Worm (Caenorhabditis elegans) whole organism, mixed stage, embryonic: ENCODE measurements around the gene his-70.

Experiments used
- M03D4.4 ChIP-seq: sonication (generic microtip); optimal IDR thresholded peaks from 2 replicates; lab custom pipeline; 2017; ENCODE audit warnings: mild to moderate bottlenecking, missing genetic modification characterization, missing compliant biosample characterization
- bed-3 ChIP-seq: fragments of 200-800 bp; sonication (Bioruptor generic); optimal IDR thresholded peaks from 3 replicates; lab custom pipeline; 2018; ENCODE audit warnings: mild to moderate bottlenecking, missing genetic modification characterization, moderate library complexity, missing compliant biosample characterization
- blmp-1 ChIP-seq: fragments of 150-350 bp; optimal IDR thresholded peaks from 2 replicates; lab custom pipeline; 2014; ENCODE audit warnings: missing biosample characterization, missing genetic modification characterization
- ceh-39 ChIP-seq: fragments of 150-350 bp; optimal IDR thresholded peaks from 2 replicates; lab custom pipeline; 2014; ENCODE audit warnings: missing biosample characterization, missing genetic modification characterization
- ceh-43 ChIP-seq: fragments of 200-800 bp; sonication (Bioruptor generic); optimal IDR thresholded peaks from 2 replicates; lab custom pipeline; 2018; ENCODE audit warnings: mild to moderate bottlenecking, missing genetic modification characterization, moderate library complexity, missing compliant biosample characterization
- ceh-83 ChIP-seq: fragments of 200-800 bp; sonication (Bioruptor generic); optimal IDR thresholded peaks from 2 replicates; lab custom pipeline; 2018; ENCODE audit warnings: mild to moderate bottlenecking, missing genetic modification characterization, missing compliant biosample characterization
- ces-1 ChIP-seq: fragments of 150-350 bp; optimal IDR thresholded peaks from 2 replicates; lab custom pipeline; 2014; ENCODE audit warnings: missing biosample characterization, missing genetic modification reagents, missing genetic modification characterization
- cnd-1 ChIP-seq: fragments of 200-800 bp; sonication (Bioruptor generic); optimal IDR thresholded peaks from 2 replicates; lab custom pipeline; 2018; ENCODE audit warnings: mild to moderate bottlenecking, missing genetic modification characterization, missing compliant biosample characterization
- drap-1 ChIP-seq: fragments of 200-800 bp; sonication (Bioruptor generic); optimal IDR thresholded peaks from 3 replicates; lab custom pipeline; 2018; ENCODE audit warnings: mild to moderate bottlenecking, missing genetic modification characterization, missing compliant biosample characterization
- elt-1 ChIP-seq: sonication (generic microtip); optimal IDR thresholded peaks from 2 replicates; lab custom pipeline; 2017; ENCODE audit warnings: missing genetic modification characterization, mild to moderate bottlenecking, missing compliant biosample characterization, antibody characterized with exemption, moderate library complexity, borderline replicate concordance; ENCODE audit not compliant: insufficient read depth
- elt-3 ChIP-seq: fragments of 150-350 bp; optimal IDR thresholded peaks from 2 replicates; lab custom pipeline; 2014; ENCODE audit warnings: missing biosample characterization, missing genetic modification characterization
- flh-1 ChIP-seq: fragments of 200-800 bp; sonication (Bioruptor generic); optimal IDR thresholded peaks from 2 replicates; lab custom pipeline; 2018; ENCODE audit warnings: mild to moderate bottlenecking, missing genetic modification characterization, moderate library complexity, missing compliant biosample characterization
- ham-2 ChIP-seq: fragments of 200-800 bp; sonication (Bioruptor generic); optimal IDR thresholded peaks from 2 replicates; lab custom pipeline; 2018; ENCODE audit warnings: mild to moderate bottlenecking, missing genetic modification characterization, missing compliant biosample characterization
- hlh-1 ChIP-seq: fragments of 150-350 bp; optimal IDR thresholded peaks from 2 replicates; lab custom pipeline; 2014; ENCODE audit warnings: missing biosample characterization, missing genetic modification reagents, missing genetic modification characterization
- lin-13 ChIP-seq: fragments of 150-350 bp; optimal IDR thresholded peaks from 2 replicates; lab custom pipeline; 2014; ENCODE audit warnings: missing biosample characterization, missing genetic modification characterization
- lin-32 ChIP-seq: fragments of 200-800 bp; sonication (Bioruptor generic); optimal IDR thresholded peaks from 2 replicates; lab custom pipeline; 2018; ENCODE audit warnings: mild to moderate bottlenecking, missing genetic modification characterization, missing compliant biosample characterization
- mab-5 ChIP-seq: fragments of 150-350 bp; optimal IDR thresholded peaks from 2 replicates; lab custom pipeline; 2014; ENCODE audit warnings: missing biosample characterization, missing genetic modification characterization
- mep-1 ChIP-seq: fragments of 150-350 bp; optimal IDR thresholded peaks from 2 replicates; lab custom pipeline; 2017; ENCODE audit warnings: missing biosample characterization, missing genetic modification reagents, missing genetic modification characterization, inconsistent platforms
- mls-2 ChIP-seq: sonication (generic microtip); optimal IDR thresholded peaks from 2 replicates; lab custom pipeline; 2016; ENCODE audit warnings: mild to moderate bottlenecking, missing genetic modification characterization, moderate library complexity, missing compliant biosample characterization
- nhr-12 ChIP-seq: fragments of 150-350 bp; optimal IDR thresholded peaks from 2 replicates; lab custom pipeline; 2014; ENCODE audit warnings: missing biosample characterization, missing genetic modification characterization
- nhr-237 ChIP-seq: fragments of 150-350 bp; optimal IDR thresholded peaks from 2 replicates; lab custom pipeline; 2014; ENCODE audit warnings: missing biosample characterization, missing genetic modification characterization
- nhr-28 ChIP-seq: fragments of 150-350 bp; optimal IDR thresholded peaks from 2 replicates; lab custom pipeline; 2014; ENCODE audit warnings: missing biosample characterization, missing genetic modification characterization
- nhr-76 ChIP-seq: sonication (generic microtip); optimal IDR thresholded peaks from 2 replicates; lab custom pipeline; 2017; ENCODE audit warnings: missing biosample characterization, missing genetic modification characterization
- pha-4 ChIP-seq: fragments of 150-350 bp; optimal IDR thresholded peaks from 2 replicates; lab custom pipeline; 2018; ENCODE audit warnings: missing biosample characterization, missing genetic modification reagents, missing genetic modification characterization
- sem-2 ChIP-seq: fragments of 200-800 bp; sonication (Bioruptor generic); optimal IDR thresholded peaks from 2 replicates; lab custom pipeline; 2018; ENCODE audit warnings: mild to moderate bottlenecking, missing genetic modification characterization, missing compliant biosample characterization
- snpc-4 ChIP-seq: fragments of 150-350 bp; optimal IDR thresholded peaks from 2 replicates; lab custom pipeline; 2014; ENCODE audit warnings: missing biosample characterization, missing genetic modification characterization
- sptf-1 ChIP-seq: sonication (generic microtip); optimal IDR thresholded peaks from 2 replicates; lab custom pipeline; 2017; ENCODE audit warnings: mild to moderate bottlenecking, missing genetic modification characterization, moderate library complexity, missing compliant biosample characterization
- unc-120 ChIP-seq: sonication (generic microtip); optimal IDR thresholded peaks from 2 replicates; lab custom pipeline; 2017; ENCODE audit warnings: missing genetic modification characterization, missing compliant biosample characterization; ENCODE audit not compliant: poor library complexity, severe bottlenecking
- unc-39 ChIP-seq: fragments of 150-350 bp; optimal IDR thresholded peaks from 2 replicates; lab custom pipeline; 2014; ENCODE audit warnings: missing biosample characterization, missing genetic modification characterization
- unc-62 ChIP-seq: fragments of 150-350 bp; optimal IDR thresholded peaks from 2 replicates; lab custom pipeline; 2014; ENCODE audit warnings: missing biosample characterization, missing genetic modification reagents, missing genetic modification characterization
- zip-8 ChIP-seq: fragments of 150-350 bp; optimal IDR thresholded peaks from 2 replicates; lab custom pipeline; 2014; ENCODE audit warnings: missing biosample characterization, missing genetic modification characterization
- ztf-11 ChIP-seq: fragments of 150-350 bp; optimal IDR thresholded peaks from 2 replicates; lab custom pipeline; 2014; ENCODE audit warnings: missing biosample characterization, missing genetic modification characterization

Gene his-70

DNA sequence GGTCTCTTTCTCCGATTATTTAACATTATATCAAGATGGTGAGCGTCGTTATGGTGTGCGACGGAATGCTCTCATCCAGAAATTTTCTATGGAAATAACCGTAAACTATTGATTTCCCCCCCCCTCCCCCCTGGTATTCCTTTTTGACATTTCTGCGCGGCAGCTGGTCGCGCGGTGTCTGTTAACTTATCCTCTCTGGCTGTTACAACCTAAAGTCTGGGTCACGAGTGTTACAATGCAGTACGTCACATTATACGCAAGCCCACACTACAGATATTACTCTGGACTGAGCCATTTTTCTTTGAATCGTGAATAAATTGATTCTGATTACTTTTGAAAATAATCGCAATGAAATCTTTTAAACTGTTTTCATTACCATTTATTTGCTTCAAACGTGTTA, 10.8 kb downstream of the his-70 start:
- TF ChIP-seq hlh-1 (tag; lab: Kevin White, UChicago) (peak; percentile 96), lin-32 (GFP tag; lab: Kevin White, UChicago) (no peak), unc-39 (tag; lab: Kevin White, UChicago) (no peak), ceh-83 (GFP tag; lab: Kevin White, UChicago) (no peak)

DNA sequence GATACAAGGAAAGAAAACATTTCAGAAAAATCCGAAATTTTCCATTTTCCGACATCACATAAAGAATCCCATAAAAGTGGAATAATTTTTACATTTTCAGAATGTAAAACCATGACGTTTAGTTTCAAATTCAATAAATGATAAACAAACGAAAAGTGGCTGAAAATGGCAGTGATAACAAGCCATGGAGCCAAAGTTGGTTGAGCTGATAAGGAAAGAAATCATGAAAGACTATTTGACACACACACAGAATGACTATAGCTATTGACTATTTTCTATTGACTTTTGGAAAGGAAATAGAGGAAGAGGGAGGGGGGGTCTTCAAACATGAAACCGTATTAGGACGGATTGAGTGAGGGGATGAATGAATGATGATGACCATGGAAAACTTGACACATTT, 20.1 kb downstream of the his-70 start:
- TF ChIP-seq unc-120 (tag; lab: Kevin White, UChicago) (no peak), zip-8 (tag; lab: Kevin White, UChicago) (no peak), elt-1 (tag; lab: Kevin White, UChicago) (no peak), cnd-1 (tag; lab: Kevin White, UChicago) (no peak), nhr-76 (no peak), nhr-12 (no peak), lin-13 (no peak), sem-2 (GFP tag; lab: Kevin White, UChicago) (no peak), ceh-83 (GFP tag; lab: Kevin White, UChicago) (no peak), nhr-28 (tag; lab: Kevin White, UChicago) (no peak), unc-62 (no peak), unc-39 (tag; lab: Kevin White, UChicago) (no peak), mab-5 (tag; lab: Kevin White, UChicago) (no peak), lin-32 (GFP tag; lab: Kevin White, UChicago) (no peak), mls-2 (tag; lab: Kevin White, UChicago) (no peak), bed-3 (GFP tag; lab: Kevin White, UChicago) (no peak), flh-1 (GFP tag; lab: Kevin White, UChicago) (no peak), ham-2 (GFP tag; lab: Kevin White, UChicago) (no peak)

ce11 chrIII:4037332-4037731, 22.6 kb downstream of the his-70 start:
- no peak for TF ChIP-seq nhr-28 (tag; lab: Kevin White, UChicago)
- no peak for TF ChIP-seq mep-1
- TF ChIP-seq ceh-83 (GFP tag; lab: Kevin White, UChicago): no peak
- no peak for TF ChIP-seq elt-3 (tag; lab: Kevin White, UChicago)
- TF ChIP-seq sptf-1 (tag; lab: Kevin White, UChicago): no peak
- no peak for TF ChIP-seq hlh-1 (tag; lab: Kevin White, UChicago)
- TF ChIP-seq ceh-39: no peak
- TF ChIP-seq mab-5 (tag; lab: Kevin White, UChicago): no peak
- peak; percentile 9 for TF ChIP-seq lin-32 (GFP tag; lab: Kevin White, UChicago)
- peak; percentile 1 for TF ChIP-seq unc-62
- TF ChIP-seq unc-120 (tag; lab: Kevin White, UChicago): no peak
- no peak for TF ChIP-seq cnd-1 (tag; lab: Kevin White, UChicago)
- TF ChIP-seq elt-1 (tag; lab: Kevin White, UChicago): no peak
- no peak for TF ChIP-seq sem-2 (GFP tag; lab: Kevin White, UChicago)
- peak; percentile 70 for TF ChIP-seq ham-2 (GFP tag; lab: Kevin White, UChicago)
- TF ChIP-seq pha-4 (tag; lab: Kevin White, UChicago): peak; percentile 5
- TF ChIP-seq zip-8 (tag; lab: Kevin White, UChicago): no peak
- TF ChIP-seq snpc-4: no peak
- TF ChIP-seq ces-1: peak; percentile 29
- no peak for TF ChIP-seq ztf-11
- TF ChIP-seq nhr-237 (tag; lab: Kevin White, UChicago): no peak
- no peak for TF ChIP-seq lin-13
- TF ChIP-seq drap-1: no peak
- no peak for TF ChIP-seq unc-39 (tag; lab: Kevin White, UChicago)
- TF ChIP-seq mls-2 (tag; lab: Kevin White, UChicago): peak; percentile 35
- no peak for TF ChIP-seq M03D4.4 (tag; lab: Kevin White, UChicago)
- TF ChIP-seq ceh-43: no peak
- TF ChIP-seq nhr-76: no peak
- TF ChIP-seq nhr-12: no peak
- no peak for TF ChIP-seq flh-1 (GFP tag; lab: Kevin White, UChicago)
- no peak for TF ChIP-seq bed-3 (GFP tag; lab: Kevin White, UChicago)

- TF ChIP-seq flh-1 (GFP tag; lab: Kevin White, UChicago): no peak
- no peak for TF ChIP-seq snpc-4
- no peak for TF ChIP-seq ceh-43
- TF ChIP-seq ces-1: no peak
- no peak for TF ChIP-seq blmp-1 (tag; lab: Kevin White, UChicago)
- no peak for TF ChIP-seq ham-2 (GFP tag; lab: Kevin White, UChicago)
- no peak for TF ChIP-seq cnd-1 (tag; lab: Kevin White, UChicago)
- TF ChIP-seq nhr-76: no peak
- no peak for TF ChIP-seq unc-62
- TF ChIP-seq mep-1: no peak
- TF ChIP-seq nhr-12: no peak
- no peak for TF ChIP-seq lin-32 (GFP tag; lab: Kevin White, UChicago)
- no peak for TF ChIP-seq unc-120 (tag; lab: Kevin White, UChicago)
- no peak for TF ChIP-seq M03D4.4 (tag; lab: Kevin White, UChicago)
- no peak for TF ChIP-seq nhr-237 (tag; lab: Kevin White, UChicago)
- no peak for TF ChIP-seq hlh-1 (tag; lab: Kevin White, UChicago)
- no peak for TF ChIP-seq ztf-11
- no peak for TF ChIP-seq ceh-83 (GFP tag; lab: Kevin White, UChicago)
- no peak for TF ChIP-seq sem-2 (GFP tag; lab: Kevin White, UChicago)
These were observed 23.2 kb downstream of the his-70 start, which contains the start of gene hum-5 for ce11 chrIII:4036740-4037139. Gene hum-5 (minus strand): TSS chrIII:4036840.
